Worm (Caenorhabditis elegans) whole organism, midembryonic: ENCODE results near the gene dhs-8.

Source experiments
- T22C8.4 ChIP-seq: fragments of 200-800 bp; sonication (Bioruptor generic); IDR thresholded peaks from 2 replicates; pipeline ENCODE4 v1.3.6; 2022; ENCODE audit warnings: missing genetic modification characterization, missing compliant biosample characterization
- cog-1 ChIP-seq: sonication (generic microtip); optimal IDR thresholded peaks from 2 replicates; lab custom pipeline; 2016; ENCODE audit warnings: missing genetic modification characterization, missing compliant biosample characterization
- flt-1 ChIP-seq: fragments of 200-800 bp; sonication (Bioruptor generic); IDR thresholded peaks from 2 replicates; pipeline ENCODE4 v1.3.6; 2022; ENCODE audit warnings: missing genetic modification characterization, missing compliant biosample characterization
- klf-2 ChIP-seq: fragments of 200-800 bp; sonication (Bioruptor generic); conservative IDR thresholded peaks from 2 replicates; pipeline ENCODE4 v1.3.6; 2022; ENCODE audit warnings: missing genetic modification reagents, missing genetic modification characterization, missing compliant biosample characterization
- med-1 ChIP-seq: sonication (generic microtip); optimal IDR thresholded peaks from 2 replicates; lab custom pipeline; 2017; ENCODE audit warnings: missing genetic modification characterization, mild to moderate bottlenecking, missing compliant biosample characterization, antibody characterized with exemption, missing genetic modification reagents; ENCODE audit not compliant: insufficient read depth
- ref-1 ChIP-seq: fragments of 200-800 bp; sonication (Bioruptor generic); conservative IDR thresholded peaks from 2 replicates; pipeline ENCODE4 v1.3.6; 2022; ENCODE audit warnings: missing genetic modification reagents, missing genetic modification characterization, missing compliant biosample characterization
- tab-1 ChIP-seq: fragments of 200-800 bp; sonication (Bioruptor generic); IDR thresholded peaks from 2 replicates; pipeline ENCODE4 v1.3.6; 2022; ENCODE audit warnings: missing genetic modification characterization, missing compliant biosample characterization
- ztf-23 ChIP-seq: fragments of 200-800 bp; sonication (Bioruptor generic); IDR thresholded peaks from 2 replicates; pipeline ENCODE4 v1.3.6; 2022; ENCODE audit warnings: missing genetic modification reagents, missing genetic modification characterization, missing compliant biosample characterization
- ztf-29 ChIP-seq: fragments of 200-800 bp; sonication (Bioruptor generic); IDR thresholded peaks from 2 replicates; pipeline ENCODE4 v1.3.6; 2022; ENCODE audit warnings: missing genetic modification reagents, missing genetic modification characterization, missing compliant biosample characterization

The dhs-8 gene

ce11 chrII:14506245-14506644 is 8.4 kb downstream of the dhs-8 start, which contains the start of gene K10H10.12:
Gene K10H10.12, minus strand, starts transcription at chrII:14506345.
- TF ChIP-seq ref-1 (GFP tag; lab: Robert Waterston, UW), result no peak
- TF ChIP-seq cog-1 (tag; lab: Kevin White, UChicago), result no peak
- no peak for TF ChIP-seq ztf-29 (GFP tag; lab: Robert Waterston, UW)
- no peak for TF ChIP-seq med-1 (GFP tag; lab: Kevin White, UChicago)
- TF ChIP-seq T22C8.4, result no peak
- no peak for TF ChIP-seq tab-1 (GFP tag; lab: Robert Waterston, UW)
- no peak for TF ChIP-seq klf-2 (GFP tag; lab: Robert Waterston, UW)
- no peak for TF ChIP-seq flt-1 (GFP tag; lab: Robert Waterston, UW)
- TF ChIP-seq ztf-23 (GFP tag; lab: Robert Waterston, UW), result no peak

DNA sequence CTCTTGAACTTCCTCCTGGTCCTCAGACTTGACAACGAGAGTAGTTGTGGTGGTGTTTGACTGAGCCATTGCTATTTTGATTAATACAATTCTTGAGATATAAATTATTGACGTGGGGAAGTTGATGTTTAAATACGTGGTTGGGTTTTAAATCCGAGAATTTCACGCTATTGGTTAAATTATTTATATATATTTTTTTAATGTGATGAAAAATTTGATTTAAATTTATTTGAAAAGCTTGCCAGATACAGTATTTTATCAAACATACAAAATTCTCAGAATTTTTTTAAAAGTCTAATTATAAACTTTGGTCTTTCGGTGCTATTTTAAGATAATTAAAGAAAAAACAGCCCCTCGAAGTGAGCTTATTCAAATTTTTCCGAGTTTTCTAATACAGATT is 9.7 kb downstream of the dhs-8 start, which contains the start of the genes K10H10.7 and K10H10.10:
K10H10.7 (minus strand) TSS at position 101 of the 400 bp plus-strand sequence.
K10H10.10 (plus strand) TSS at position 204 of the 400 bp plus-strand sequence.
- no peak for TF ChIP-seq cog-1 (tag; lab: Kevin White, UChicago)
- no peak for TF ChIP-seq med-1 (GFP tag; lab: Kevin White, UChicago)
- no peak for TF ChIP-seq tab-1 (GFP tag; lab: Robert Waterston, UW)
- TF ChIP-seq T22C8.4, result no peak
- no peak for TF ChIP-seq ref-1 (GFP tag; lab: Robert Waterston, UW)
- TF ChIP-seq flt-1 (GFP tag; lab: Robert Waterston, UW), result no peak
- TF ChIP-seq klf-2 (GFP tag; lab: Robert Waterston, UW), result no peak
- no peak for TF ChIP-seq ztf-23 (GFP tag; lab: Robert Waterston, UW)
- TF ChIP-seq ztf-29 (GFP tag; lab: Robert Waterston, UW), result no peak

ce11 chrII:14510162-14510561 is 12.3 kb downstream of the dhs-8 start:
- TF ChIP-seq ztf-23 (GFP tag; lab: Robert Waterston, UW), result no peak
- TF ChIP-seq ztf-29 (GFP tag; lab: Robert Waterston, UW), result no peak
- no peak for TF ChIP-seq cog-1 (tag; lab: Kevin White, UChicago)
- TF ChIP-seq med-1 (GFP tag; lab: Kevin White, UChicago), result no peak
- TF ChIP-seq ref-1 (GFP tag; lab: Robert Waterston, UW), result no peak
- TF ChIP-seq tab-1 (GFP tag; lab: Robert Waterston, UW), result no peak
- no peak for TF ChIP-seq T22C8.4
- TF ChIP-seq klf-2 (GFP tag; lab: Robert Waterston, UW), result no peak
- TF ChIP-seq flt-1 (GFP tag; lab: Robert Waterston, UW), result no peak

DNA sequence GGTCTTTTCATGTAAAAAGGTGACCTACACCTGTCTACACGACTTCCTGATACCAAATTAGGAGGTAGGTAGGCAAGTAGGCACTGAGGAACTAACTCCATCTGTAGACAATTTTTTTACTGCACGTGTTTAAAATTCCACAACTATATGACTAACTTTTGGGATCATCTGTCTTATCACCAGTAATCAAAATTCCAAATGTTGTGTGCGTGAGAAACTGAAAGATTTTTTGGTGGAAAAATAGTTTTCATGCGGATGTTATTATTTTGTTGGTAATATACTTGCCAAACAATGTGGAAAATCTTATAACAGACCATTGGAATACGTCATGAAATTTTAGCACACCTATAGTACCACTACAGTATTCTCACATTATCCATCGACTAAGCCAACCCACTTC is 13.4 kb downstream of the dhs-8 start, which contains the start of gene K10H10.13:
K10H10.13 (minus strand) TSS at position 101 of the 400 bp plus-strand sequence.
- TF ChIP-seq cog-1 (tag; lab: Kevin White, UChicago) (no peak), flt-1 (GFP tag; lab: Robert Waterston, UW) (no peak), med-1 (GFP tag; lab: Kevin White, UChicago) (no peak), ztf-29 (GFP tag; lab: Robert Waterston, UW) (no peak), ref-1 (GFP tag; lab: Robert Waterston, UW) (no peak), T22C8.4 (no peak), klf-2 (GFP tag; lab: Robert Waterston, UW) (no peak), tab-1 (GFP tag; lab: Robert Waterston, UW) (no peak)

DNA sequence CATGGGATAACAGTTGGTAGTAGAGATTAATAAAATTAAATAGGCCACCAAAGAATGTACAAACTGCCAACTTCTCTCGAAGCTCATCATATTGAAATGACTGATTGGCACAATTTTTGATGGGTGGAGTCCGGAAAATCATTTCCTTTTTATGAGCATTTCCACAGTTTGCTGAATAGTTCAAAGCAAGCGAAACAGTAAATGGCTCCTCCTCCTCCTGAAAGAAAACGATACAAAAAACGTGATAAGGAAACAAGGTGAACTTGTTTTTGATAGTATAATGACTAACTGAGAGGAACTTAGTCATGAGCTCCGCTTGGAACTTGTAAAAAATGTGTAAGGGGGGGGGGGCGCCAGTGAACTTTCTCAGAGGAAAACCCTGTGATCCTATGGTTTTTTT is 17.2 kb downstream of the dhs-8 start, which contains the start of gene K10H10.9:
K10H10.9 (minus strand) TSS at position 101 of the 400 bp plus-strand sequence.
- no peak for TF ChIP-seq flt-1 (GFP tag; lab: Robert Waterston, UW)
- TF ChIP-seq med-1 (GFP tag; lab: Kevin White, UChicago), result no peak
- no peak for TF ChIP-seq ztf-29 (GFP tag; lab: Robert Waterston, UW)
- TF ChIP-seq cog-1 (tag; lab: Kevin White, UChicago), result no peak
- TF ChIP-seq klf-2 (GFP tag; lab: Robert Waterston, UW), result no peak
- TF ChIP-seq T22C8.4, result no peak
- no peak for TF ChIP-seq ztf-23 (GFP tag; lab: Robert Waterston, UW)
- no peak for TF ChIP-seq ref-1 (GFP tag; lab: Robert Waterston, UW)
- TF ChIP-seq tab-1 (GFP tag; lab: Robert Waterston, UW), result no peak

- TF ChIP-seq flt-1 (GFP tag; lab: Robert Waterston, UW) (no peak), klf-2 (GFP tag; lab: Robert Waterston, UW) (no peak), cog-1 (tag; lab: Kevin White, UChicago) (no peak), tab-1 (GFP tag; lab: Robert Waterston, UW) (no peak), ztf-29 (GFP tag; lab: Robert Waterston, UW) (no peak), ref-1 (GFP tag; lab: Robert Waterston, UW) (no peak), med-1 (GFP tag; lab: Kevin White, UChicago) (no peak), T22C8.4 (no peak), ztf-23 (GFP tag; lab: Robert Waterston, UW) (no peak)
These were observed 24.2 kb downstream of the dhs-8 start, which contains the start of gene btb-19 for ce11 chrII:14522037-14522436. Gene btb-19, minus strand, starts transcription at chrII:14522137.

DNA sequence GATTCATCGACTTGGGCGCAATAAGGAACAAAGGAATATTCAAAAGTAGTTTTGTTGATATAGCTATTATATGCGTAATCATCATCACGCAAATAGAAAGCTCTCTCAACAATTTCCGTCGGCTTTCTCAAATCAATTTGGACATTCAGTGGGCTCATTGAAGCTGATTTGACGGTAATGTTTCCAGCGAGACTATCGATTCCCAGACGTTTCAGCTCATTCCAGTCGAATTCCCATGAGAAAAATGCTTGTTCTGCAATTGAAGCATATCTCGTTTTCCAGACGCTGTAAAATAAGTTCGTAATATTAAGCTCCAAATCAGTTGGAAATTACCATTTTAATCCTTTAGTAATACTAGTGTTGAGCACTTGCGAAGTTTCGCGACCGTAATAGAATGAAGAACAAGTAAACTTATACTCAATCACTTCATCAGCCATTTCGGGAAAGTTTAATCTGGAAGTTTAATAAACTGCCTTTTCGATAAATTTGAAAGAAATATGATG is 25.3 kb downstream of the dhs-8 start, which contains the start of gene btb-20:
btb-20 (minus strand) TSS at position 453 of the 503 bp plus-strand sequence.
- TF ChIP-seq tab-1 (GFP tag; lab: Robert Waterston, UW) (no peak), klf-2 (GFP tag; lab: Robert Waterston, UW) (no peak), ztf-29 (GFP tag; lab: Robert Waterston, UW) (no peak), ztf-23 (GFP tag; lab: Robert Waterston, UW) (no peak), flt-1 (GFP tag; lab: Robert Waterston, UW) (no peak), T22C8.4 (no peak), cog-1 (tag; lab: Kevin White, UChicago) (no peak), med-1 (GFP tag; lab: Kevin White, UChicago) (no peak), ref-1 (GFP tag; lab: Robert Waterston, UW) (no peak)

DNA sequence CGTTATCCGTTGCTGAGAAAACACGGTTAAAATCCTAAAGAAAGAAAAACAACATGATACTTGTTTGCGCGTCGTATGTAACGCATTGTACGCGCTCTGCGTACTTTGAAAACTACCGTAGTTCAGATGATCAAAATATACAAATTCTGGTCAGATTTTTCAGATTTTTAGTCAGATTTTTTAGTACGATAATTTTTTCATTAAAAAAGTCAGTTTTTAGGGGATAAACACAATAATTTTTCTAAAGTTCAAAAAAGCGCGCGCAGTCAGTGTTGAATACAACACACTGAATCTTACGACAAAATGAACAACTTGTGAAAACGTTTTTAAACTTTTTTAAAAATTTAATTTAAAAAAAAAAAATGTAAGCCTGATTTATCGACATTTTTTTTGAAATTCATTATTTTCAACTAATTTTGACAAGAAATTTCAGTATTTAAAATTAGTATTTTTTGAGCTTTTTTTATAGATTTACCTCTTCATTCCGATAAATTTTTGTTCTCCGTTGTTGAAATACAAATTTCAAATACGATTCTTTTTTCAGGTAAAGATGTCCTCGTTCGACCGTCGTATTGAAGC is 25.9 kb downstream of the dhs-8 start, which contains the start of gene pot-2:
pot-2 (plus strand) TSS at position 529 of the 579 bp plus-strand sequence.
- TF ChIP-seq T22C8.4, result no peak
- no peak for TF ChIP-seq cog-1 (tag; lab: Kevin White, UChicago)
- no peak for TF ChIP-seq ztf-29 (GFP tag; lab: Robert Waterston, UW)
- TF ChIP-seq tab-1 (GFP tag; lab: Robert Waterston, UW), result no peak
- TF ChIP-seq ref-1 (GFP tag; lab: Robert Waterston, UW), result no peak
- TF ChIP-seq ztf-23 (GFP tag; lab: Robert Waterston, UW), result no peak
- no peak for TF ChIP-seq med-1 (GFP tag; lab: Kevin White, UChicago)
- TF ChIP-seq flt-1 (GFP tag; lab: Robert Waterston, UW), result no peak
